Worm (Caenorhabditis elegans) whole organism, late embryonic: ENCODE data around the gene B0547.2.

Source experiments
- ceh-30 ChIP-seq: fragments of 150-350 bp; optimal IDR thresholded peaks from 2 replicates; lab custom pipeline; 2014; ENCODE audit warnings: missing biosample characterization, missing genetic modification characterization
- syd-9 ChIP-seq: sonication (generic microtip); optimal IDR thresholded peaks from 2 replicates; lab custom pipeline; 2016; ENCODE audit warnings: mild to moderate bottlenecking, missing genetic modification characterization, moderate library complexity, missing compliant biosample characterization

DNA sequence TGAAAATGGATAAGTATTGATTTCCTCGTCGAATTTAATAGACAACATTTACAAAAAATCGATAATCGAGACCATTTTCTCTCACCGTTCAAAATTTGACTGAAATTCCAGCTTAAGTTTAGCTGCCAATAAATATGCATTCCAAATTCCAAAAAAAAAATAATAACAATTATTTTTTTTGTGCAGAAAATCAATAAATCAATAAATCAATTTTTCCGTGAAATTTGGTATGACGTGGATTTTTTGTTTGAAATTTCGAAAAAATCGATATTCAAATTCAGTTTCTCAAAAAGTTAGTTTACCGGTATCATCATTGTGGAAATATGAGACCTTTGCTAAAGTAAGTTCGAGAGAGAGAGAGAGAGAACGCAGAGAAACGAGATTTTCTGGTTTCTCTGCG lies 39.2 kb downstream of the B0547.2 start, which contains the start of gene C55C3.3:
- TF ChIP-seq syd-9 (tag; lab: Kevin White, UChicago) (no peak), ceh-30 (no peak)
